Worm (Caenorhabditis elegans) whole organism, L3 larva: ENCODE results near the gene F41G4.7.

ENCODE experiments used
- ama-1 ChIP-seq: fragments of 150-350 bp; optimal IDR thresholded peaks from 2 replicates; lab custom pipeline; 2018
- elt-2 ChIP-seq: sonication (generic microtip); optimal IDR thresholded peaks from 2 replicates; lab custom pipeline; 2016; ENCODE audit warnings: missing genetic modification reagents, mild to moderate bottlenecking, missing genetic modification characterization, missing compliant biosample characterization
- fkh-10 ChIP-seq: sonication (generic microtip); optimal IDR thresholded peaks from 2 replicates; lab custom pipeline; 2017; ENCODE audit warnings: missing biosample characterization, missing genetic modification reagents, missing genetic modification characterization
- mdl-1 ChIP-seq: fragments of 150-350 bp; optimal IDR thresholded peaks from 2 replicates; lab custom pipeline; 2014; ENCODE audit warnings: missing biosample characterization, missing genetic modification characterization
- nhr-76 ChIP-seq: fragments of 150-350 bp; sonication (generic microtip); optimal IDR thresholded peaks from 5 replicates; lab custom pipeline; 2014; ENCODE audit warnings: missing biosample characterization, missing genetic modification characterization
- unc-62 ChIP-seq: fragments of 150-350 bp; sonication (generic microtip); optimal IDR thresholded peaks from 4 replicates; lab custom pipeline; 2014; ENCODE audit warnings: missing biosample characterization, missing genetic modification reagents, missing genetic modification characterization
- ztf-4 ChIP-seq: fragments of 150-350 bp; optimal IDR thresholded peaks from 2 replicates; lab custom pipeline; 2014; ENCODE audit warnings: missing biosample characterization, missing genetic modification characterization

DNA sequence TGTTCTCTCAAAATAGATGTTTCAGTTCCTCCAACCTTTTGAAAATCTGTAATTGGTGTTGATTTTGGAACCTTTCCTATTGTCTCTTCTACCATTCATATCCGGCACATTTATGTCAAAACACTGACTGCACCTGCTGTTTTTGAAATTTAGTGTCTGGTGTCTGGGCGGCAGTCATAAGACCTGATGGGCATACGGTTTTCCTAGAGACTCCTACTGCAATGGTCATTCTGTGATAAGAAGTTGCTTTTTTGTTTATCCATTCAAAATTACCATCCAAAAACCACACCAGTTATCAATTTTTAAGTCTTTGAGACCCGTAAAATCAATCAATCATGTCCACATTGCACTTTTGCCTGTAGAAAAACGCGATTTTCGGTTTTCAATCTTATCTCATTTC lies 37.6 kb downstream of the F41G4.7 start:
- TF ChIP-seq mdl-1 (no peak), elt-2 (peak; percentile 14), unc-62 (GFP tag; lab: Kevin White, UChicago) (no peak), nhr-76 (tag; lab: Kevin White, UChicago) (no peak), ztf-4 (no peak), fkh-10 (no peak), ama-1 (lab: Kevin White, UChicago) (peak; percentile 39)
